Worm (Caenorhabditis elegans) whole organism, L3 larva: ENCODE measurements around the gene C33F10.1.

ENCODE experiments used
- fkh-10 ChIP-seq: sonication (generic microtip); optimal IDR thresholded peaks from 2 replicates; lab custom pipeline; 2017; ENCODE audit warnings: missing biosample characterization, missing genetic modification reagents, missing genetic modification characterization
- sea-2 ChIP-seq: fragments of 150-350 bp; sonication (generic microtip); optimal IDR thresholded peaks from 4 replicates; lab custom pipeline; 2014; ENCODE audit warnings: missing biosample characterization, missing genetic modification reagents, missing genetic modification characterization

DNA sequence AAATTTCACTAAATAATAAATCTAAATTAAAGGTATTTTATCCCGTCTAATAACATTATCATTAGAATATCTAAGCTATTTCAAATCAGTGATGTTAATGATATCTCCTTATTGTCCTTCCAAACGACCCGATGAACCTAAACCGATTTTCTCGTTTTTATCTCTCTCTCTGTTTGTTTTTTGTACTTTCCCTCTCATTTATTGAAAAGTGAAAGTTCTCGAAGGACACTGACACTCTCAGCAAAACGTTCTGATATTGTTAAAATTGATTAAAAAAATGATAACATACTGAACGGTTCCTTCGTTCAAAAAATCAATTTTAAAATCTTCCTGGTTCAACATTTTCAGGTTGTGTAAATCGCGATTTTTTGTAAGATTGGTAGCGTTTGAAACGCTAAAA, 41.3 kb downstream of the C33F10.1 start, which contains the start of gene F11G11.13:
- TF ChIP-seq sea-2 (GFP tag; lab: Kevin White, UChicago) (no peak), fkh-10 (no peak)
